Worm (Caenorhabditis elegans): Measurements from ENCODE around the gene E02A10.3.

- no peak for TF ChIP-seq unc-62 (GFP tag; optimal IDR thresholded peaks at IDR 0.05)
- TF ChIP-seq R02D3.7 (tag; optimal IDR thresholded peaks at IDR 0.05) = no peak
- TF ChIP-seq ceh-16 (tag; optimal IDR thresholded peaks at IDR 0.05) = no peak
- TF ChIP-seq snpc-4 (tag; optimal IDR thresholded peaks at IDR 0.05) = no peak
- TF ChIP-seq ceh-82 (tag; optimal IDR thresholded peaks at IDR 0.05) = no peak
- no peak for TF ChIP-seq unc-55 (GFP tag; optimal IDR thresholded peaks at IDR 0.05)
- no peak for TF ChIP-seq unc-39 (tag; optimal IDR thresholded peaks at IDR 0.05)
- TF ChIP-seq fos-1 (tag; optimal IDR thresholded peaks at IDR 0.05) = no peak
- TF ChIP-seq F13H6.1 (tag; optimal IDR thresholded peaks at IDR 0.05) = no peak
Observed at ce11 chrV:12576495-12576947, 2.9 kb upstream of the E02A10.3 start, which contains the start of gene grl-23.
